Worm (Caenorhabditis elegans) whole organism, mixed stage, embryonic: ENCODE data around the gene ptr-18.

Source experiments
- M03D4.4 ChIP-seq: sonication (generic microtip); optimal IDR thresholded peaks from 2 replicates; lab custom pipeline; 2017; ENCODE audit warnings: mild to moderate bottlenecking, missing genetic modification characterization, missing compliant biosample characterization
- bed-3 ChIP-seq: fragments of 200-800 bp; sonication (Bioruptor generic); optimal IDR thresholded peaks from 3 replicates; lab custom pipeline; 2018; ENCODE audit warnings: mild to moderate bottlenecking, missing genetic modification characterization, moderate library complexity, missing compliant biosample characterization
- blmp-1 ChIP-seq: fragments of 150-350 bp; optimal IDR thresholded peaks from 2 replicates; lab custom pipeline; 2014; ENCODE audit warnings: missing biosample characterization, missing genetic modification characterization
- ceh-39 ChIP-seq: fragments of 150-350 bp; optimal IDR thresholded peaks from 2 replicates; lab custom pipeline; 2014; ENCODE audit warnings: missing biosample characterization, missing genetic modification characterization
- ceh-43 ChIP-seq: fragments of 200-800 bp; sonication (Bioruptor generic); optimal IDR thresholded peaks from 2 replicates; lab custom pipeline; 2018; ENCODE audit warnings: mild to moderate bottlenecking, missing genetic modification characterization, moderate library complexity, missing compliant biosample characterization
- ceh-83 ChIP-seq: fragments of 200-800 bp; sonication (Bioruptor generic); optimal IDR thresholded peaks from 2 replicates; lab custom pipeline; 2018; ENCODE audit warnings: mild to moderate bottlenecking, missing genetic modification characterization, missing compliant biosample characterization
- ces-1 ChIP-seq: fragments of 150-350 bp; optimal IDR thresholded peaks from 2 replicates; lab custom pipeline; 2014; ENCODE audit warnings: missing biosample characterization, missing genetic modification reagents, missing genetic modification characterization
- cnd-1 ChIP-seq: fragments of 200-800 bp; sonication (Bioruptor generic); optimal IDR thresholded peaks from 2 replicates; lab custom pipeline; 2018; ENCODE audit warnings: mild to moderate bottlenecking, missing genetic modification characterization, missing compliant biosample characterization
- drap-1 ChIP-seq: fragments of 200-800 bp; sonication (Bioruptor generic); optimal IDR thresholded peaks from 3 replicates; lab custom pipeline; 2018; ENCODE audit warnings: mild to moderate bottlenecking, missing genetic modification characterization, missing compliant biosample characterization
- elt-1 ChIP-seq: sonication (generic microtip); optimal IDR thresholded peaks from 2 replicates; lab custom pipeline; 2017; ENCODE audit warnings: missing genetic modification characterization, mild to moderate bottlenecking, missing compliant biosample characterization, antibody characterized with exemption, moderate library complexity, borderline replicate concordance; ENCODE audit not compliant: insufficient read depth
- elt-3 ChIP-seq: fragments of 150-350 bp; optimal IDR thresholded peaks from 2 replicates; lab custom pipeline; 2014; ENCODE audit warnings: missing biosample characterization, missing genetic modification characterization
- flh-1 ChIP-seq: fragments of 200-800 bp; sonication (Bioruptor generic); optimal IDR thresholded peaks from 2 replicates; lab custom pipeline; 2018; ENCODE audit warnings: mild to moderate bottlenecking, missing genetic modification characterization, moderate library complexity, missing compliant biosample characterization
- ham-2 ChIP-seq: fragments of 200-800 bp; sonication (Bioruptor generic); optimal IDR thresholded peaks from 2 replicates; lab custom pipeline; 2018; ENCODE audit warnings: mild to moderate bottlenecking, missing genetic modification characterization, missing compliant biosample characterization
- hlh-1 ChIP-seq: fragments of 150-350 bp; optimal IDR thresholded peaks from 2 replicates; lab custom pipeline; 2014; ENCODE audit warnings: missing biosample characterization, missing genetic modification reagents, missing genetic modification characterization
- lin-13 ChIP-seq: fragments of 150-350 bp; optimal IDR thresholded peaks from 2 replicates; lab custom pipeline; 2014; ENCODE audit warnings: missing biosample characterization, missing genetic modification characterization
- lin-32 ChIP-seq: fragments of 200-800 bp; sonication (Bioruptor generic); optimal IDR thresholded peaks from 2 replicates; lab custom pipeline; 2018; ENCODE audit warnings: mild to moderate bottlenecking, missing genetic modification characterization, missing compliant biosample characterization
- lsy-2 ChIP-seq: fragments of 150-350 bp; optimal IDR thresholded peaks from 2 replicates; lab custom pipeline; 2014; ENCODE audit warnings: missing biosample characterization, missing genetic modification characterization
- mab-5 ChIP-seq: fragments of 150-350 bp; optimal IDR thresholded peaks from 2 replicates; lab custom pipeline; 2014; ENCODE audit warnings: missing biosample characterization, missing genetic modification characterization
- mep-1 ChIP-seq: fragments of 150-350 bp; optimal IDR thresholded peaks from 2 replicates; lab custom pipeline; 2017; ENCODE audit warnings: missing biosample characterization, missing genetic modification reagents, missing genetic modification characterization, inconsistent platforms
- mls-2 ChIP-seq: sonication (generic microtip); optimal IDR thresholded peaks from 2 replicates; lab custom pipeline; 2016; ENCODE audit warnings: mild to moderate bottlenecking, missing genetic modification characterization, moderate library complexity, missing compliant biosample characterization
- nhr-12 ChIP-seq: fragments of 150-350 bp; optimal IDR thresholded peaks from 2 replicates; lab custom pipeline; 2014; ENCODE audit warnings: missing biosample characterization, missing genetic modification characterization
- nhr-2 ChIP-seq: fragments of 150-350 bp; optimal IDR thresholded peaks from 2 replicates; lab custom pipeline; 2014; ENCODE audit warnings: missing biosample characterization, missing genetic modification characterization
- nhr-237 ChIP-seq: fragments of 150-350 bp; optimal IDR thresholded peaks from 2 replicates; lab custom pipeline; 2014; ENCODE audit warnings: missing biosample characterization, missing genetic modification characterization
- nhr-28 ChIP-seq: fragments of 150-350 bp; optimal IDR thresholded peaks from 2 replicates; lab custom pipeline; 2014; ENCODE audit warnings: missing biosample characterization, missing genetic modification characterization
- nhr-76 ChIP-seq: sonication (generic microtip); optimal IDR thresholded peaks from 2 replicates; lab custom pipeline; 2017; ENCODE audit warnings: missing biosample characterization, missing genetic modification characterization
- pha-4 ChIP-seq: fragments of 150-350 bp; optimal IDR thresholded peaks from 2 replicates; lab custom pipeline; 2018; ENCODE audit warnings: missing biosample characterization, missing genetic modification reagents, missing genetic modification characterization
- sem-2 ChIP-seq: fragments of 200-800 bp; sonication (Bioruptor generic); optimal IDR thresholded peaks from 2 replicates; lab custom pipeline; 2018; ENCODE audit warnings: mild to moderate bottlenecking, missing genetic modification characterization, missing compliant biosample characterization
- snpc-4 ChIP-seq: fragments of 150-350 bp; optimal IDR thresholded peaks from 2 replicates; lab custom pipeline; 2014; ENCODE audit warnings: missing biosample characterization, missing genetic modification characterization
- sptf-1 ChIP-seq: sonication (generic microtip); optimal IDR thresholded peaks from 2 replicates; lab custom pipeline; 2017; ENCODE audit warnings: mild to moderate bottlenecking, missing genetic modification characterization, moderate library complexity, missing compliant biosample characterization
- tbx-8 ChIP-seq: fragments of 200-800 bp; sonication (Bioruptor generic); optimal IDR thresholded peaks from 2 replicates; lab custom pipeline; 2018; ENCODE audit warnings: mild to moderate bottlenecking, missing genetic modification characterization, moderate library complexity, missing compliant biosample characterization
- unc-120 ChIP-seq: sonication (generic microtip); optimal IDR thresholded peaks from 2 replicates; lab custom pipeline; 2017; ENCODE audit warnings: missing genetic modification characterization, missing compliant biosample characterization; ENCODE audit not compliant: poor library complexity, severe bottlenecking
- unc-39 ChIP-seq: fragments of 150-350 bp; optimal IDR thresholded peaks from 2 replicates; lab custom pipeline; 2014; ENCODE audit warnings: missing biosample characterization, missing genetic modification characterization
- unc-62 ChIP-seq: fragments of 150-350 bp; optimal IDR thresholded peaks from 2 replicates; lab custom pipeline; 2014; ENCODE audit warnings: missing biosample characterization, missing genetic modification reagents, missing genetic modification characterization
- zip-8 ChIP-seq: fragments of 150-350 bp; optimal IDR thresholded peaks from 2 replicates; lab custom pipeline; 2014; ENCODE audit warnings: missing biosample characterization, missing genetic modification characterization
- ztf-11 ChIP-seq: fragments of 150-350 bp; optimal IDR thresholded peaks from 2 replicates; lab custom pipeline; 2014; ENCODE audit warnings: missing biosample characterization, missing genetic modification characterization

The ptr-18 gene

DNA sequence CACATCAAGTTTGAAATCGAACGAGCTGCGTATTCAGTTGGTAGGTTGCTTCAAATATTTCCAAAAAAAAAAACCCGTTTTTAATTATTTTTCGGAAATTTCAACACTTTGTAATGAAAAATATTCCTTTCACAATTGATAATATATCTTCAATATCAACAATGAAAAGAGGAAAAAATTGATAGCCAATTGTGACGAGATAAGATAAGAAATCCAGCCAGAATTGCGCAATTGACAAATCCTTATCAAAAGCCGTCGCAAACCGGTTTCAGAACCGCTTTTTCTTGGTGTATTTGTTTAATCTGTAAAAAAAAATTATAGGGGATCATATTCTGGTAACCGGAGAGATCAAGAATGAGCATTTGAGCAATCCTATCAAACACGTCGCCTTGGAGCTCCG lies 22.9 kb upstream of the ptr-18 start:
- TF ChIP-seq ces-1 (GFP tag; lab: Kevin White, UChicago) (no peak), sem-2 (GFP tag; lab: Kevin White, UChicago) (no peak), lin-13 (tag; lab: Kevin White, UChicago) (no peak), elt-3 (tag; lab: Kevin White, UChicago) (peak; percentile 96), nhr-12 (tag; lab: Kevin White, UChicago) (no peak), ham-2 (no peak)

DNA sequence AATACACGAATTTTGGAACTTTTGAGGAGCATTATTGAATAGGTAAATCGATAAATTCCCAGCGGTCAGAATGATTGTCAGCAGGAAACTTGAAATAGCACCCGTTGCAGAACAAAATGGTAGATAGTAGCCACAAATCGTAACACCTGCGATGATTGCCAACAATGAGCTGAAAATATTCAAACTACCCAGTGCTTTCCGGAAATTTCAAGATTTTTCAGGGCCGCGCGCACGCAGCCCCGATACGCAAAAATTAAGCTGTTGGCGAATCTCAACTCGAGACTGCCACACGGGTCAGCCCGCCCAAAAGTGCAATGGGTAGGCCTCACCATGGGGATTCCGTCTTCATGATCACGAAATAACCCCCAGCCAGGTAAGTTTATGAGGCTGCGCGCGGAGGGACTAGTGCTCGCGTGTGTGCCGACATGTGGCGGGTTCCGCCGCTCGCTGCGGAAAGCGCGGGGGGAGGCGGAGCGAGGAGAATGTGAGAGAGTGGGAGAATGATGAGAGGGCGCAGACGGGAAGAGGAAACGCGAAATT lies 20.7 kb upstream of the ptr-18 start:
- TF ChIP-seq tbx-8 (GFP tag; lab: Kevin White, UChicago) (peak; percentile 53), ces-1 (GFP tag; lab: Kevin White, UChicago) (peak; percentile 21), sptf-1 (tag; lab: Kevin White, UChicago) (peak; percentile 77), snpc-4 (tag; lab: Kevin White, UChicago) (no peak), ztf-11 (tag; lab: Kevin White, UChicago) (peak; percentile 29), nhr-12 (tag; lab: Kevin White, UChicago) (no peak), hlh-1 (tag; lab: Kevin White, UChicago) (no peak), mep-1 (tag; lab: Kevin White, UChicago) (peak; percentile 57), nhr-2 (no peak), flh-1 (GFP tag; lab: Kevin White, UChicago) (no peak), ceh-39 (tag; lab: Kevin White, UChicago) (peak; percentile 53), zip-8 (no peak), unc-62 (GFP tag; lab: Kevin White, UChicago) (no peak), nhr-237 (tag; lab: Kevin White, UChicago) (peak; percentile 1), lsy-2 (tag; lab: Kevin White, UChicago) (peak; percentile 48), blmp-1 (no peak), elt-3 (tag; lab: Kevin White, UChicago) (peak; percentile 82), ceh-43 (GFP tag; lab: Kevin White, UChicago) (peak; percentile 34), ham-2 (peak; percentile 69), sem-2 (GFP tag; lab: Kevin White, UChicago) (peak; percentile 69), lin-13 (tag; lab: Kevin White, UChicago) (peak; percentile 89), nhr-76 (tag; lab: Kevin White, UChicago) (no peak), nhr-28 (no peak), M03D4.4 (tag; lab: Kevin White, UChicago) (peak; percentile 77), unc-120 (tag; lab: Kevin White, UChicago) (peak; percentile 52), bed-3 (peak; percentile 61), mab-5 (tag; lab: Kevin White, UChicago) (no peak), mls-2 (tag; lab: Kevin White, UChicago) (peak; percentile 76), lin-32 (peak; percentile 30), drap-1 (peak; percentile 79), ceh-83 (GFP tag; lab: Kevin White, UChicago) (peak; percentile 71), pha-4 (tag; lab: Kevin White, UChicago) (peak; percentile 76), elt-1 (tag; lab: Kevin White, UChicago) (no peak), unc-39 (tag; lab: Kevin White, UChicago) (no peak), cnd-1 (tag; lab: Kevin White, UChicago) (peak; percentile 85)

DNA sequence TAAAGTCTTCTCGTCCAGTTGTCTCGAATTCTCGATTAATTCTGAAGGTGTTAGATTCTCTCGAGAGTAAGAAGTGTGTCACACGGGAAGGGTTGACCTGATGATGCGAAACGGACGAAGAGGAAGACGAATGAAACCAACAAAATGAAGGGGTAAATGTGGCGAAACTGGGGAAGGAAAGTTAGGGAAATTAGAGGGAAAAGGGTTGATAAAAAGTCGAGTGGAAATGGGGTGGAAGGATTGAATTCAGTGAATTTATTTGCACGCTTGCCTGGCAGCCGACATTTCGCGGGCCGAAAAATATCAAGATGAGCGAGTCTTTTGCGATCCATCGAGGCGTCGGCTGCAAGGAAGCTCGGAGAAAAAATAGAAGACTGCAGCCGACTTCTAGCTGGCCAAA lies 17.2 kb upstream of the ptr-18 start, which contains the start of gene F58G1.7:
Gene F58G1.7, minus strand, starts transcription at position 101 of the 400 bp plus-strand sequence.
- TF ChIP-seq nhr-28, result no peak
- TF ChIP-seq blmp-1, result no peak
- no peak for TF ChIP-seq nhr-76 (tag; lab: Kevin White, UChicago)
- TF ChIP-seq sptf-1 (tag; lab: Kevin White, UChicago), result no peak
- no peak for TF ChIP-seq ceh-39 (tag; lab: Kevin White, UChicago)
- TF ChIP-seq sem-2 (GFP tag; lab: Kevin White, UChicago), result no peak
- no peak for TF ChIP-seq ham-2
- TF ChIP-seq snpc-4 (tag; lab: Kevin White, UChicago), result no peak
- no peak for TF ChIP-seq nhr-12 (tag; lab: Kevin White, UChicago)
- no peak for TF ChIP-seq ceh-83 (GFP tag; lab: Kevin White, UChicago)
- no peak for TF ChIP-seq elt-1 (tag; lab: Kevin White, UChicago)
- no peak for TF ChIP-seq tbx-8 (GFP tag; lab: Kevin White, UChicago)
- TF ChIP-seq unc-62 (GFP tag; lab: Kevin White, UChicago), result no peak
- TF ChIP-seq nhr-2, result no peak
- no peak for TF ChIP-seq cnd-1 (tag; lab: Kevin White, UChicago)
- no peak for TF ChIP-seq drap-1
- no peak for TF ChIP-seq zip-8
- no peak for TF ChIP-seq elt-3 (tag; lab: Kevin White, UChicago)
- TF ChIP-seq pha-4 (tag; lab: Kevin White, UChicago), result no peak
- no peak for TF ChIP-seq ztf-11 (tag; lab: Kevin White, UChicago)
